Worm (Caenorhabditis elegans) whole organism, late embryonic: Measurements from ENCODE around the gene F42H10.2.

Experiments
- elt-2 ChIP-seq: sonication (generic microtip); optimal IDR thresholded peaks from 2 replicates; lab custom pipeline; 2016; ENCODE audit warnings: missing genetic modification reagents, missing genetic modification characterization, missing compliant biosample characterization
- nhr-11 ChIP-seq: fragments of 150-350 bp; optimal IDR thresholded peaks from 2 replicates; lab custom pipeline; 2014; ENCODE audit warnings: missing biosample characterization, missing genetic modification characterization
- unc-86 ChIP-seq: sonication (generic microtip); optimal IDR thresholded peaks from 2 replicates; lab custom pipeline; 2016; ENCODE audit warnings: missing genetic modification characterization, missing compliant biosample characterization

DNA sequence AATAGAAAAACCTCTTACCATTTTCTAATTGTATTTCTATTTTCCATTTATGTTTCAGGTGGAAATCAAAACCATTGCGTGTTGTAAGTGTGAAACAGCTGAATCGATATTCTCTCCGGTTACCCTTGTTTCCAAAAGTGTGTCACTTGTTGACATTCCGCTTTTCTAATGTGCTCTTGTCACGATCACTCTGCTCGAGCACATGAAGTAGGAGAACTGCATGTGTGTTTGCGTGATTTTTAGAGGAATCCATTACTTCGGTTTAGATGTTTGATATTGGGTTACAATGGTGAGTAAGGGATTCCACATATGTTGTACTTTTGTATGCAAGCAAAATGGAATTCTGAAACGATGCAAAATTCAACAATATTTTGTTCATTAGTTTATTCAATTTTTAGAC lies 39.9 kb upstream of the F42H10.2 start:
- TF ChIP-seq unc-86 (tag; lab: Kevin White, UChicago) (no peak), nhr-11 (tag; lab: Kevin White, UChicago) (no peak), elt-2 (tag; lab: Kevin White, UChicago) (no peak)
